Worm (Caenorhabditis elegans): ENCODE measurements around the gene C45H4.18.
A peak's percentile ranks its signal among the peaks of the same experiment; 100 is the strongest.
"Not testable (repeated sequence)": the region's sequence is repeated elsewhere in the genome, so short reads cannot be mapped to it uniquely, and the experiment has no call there.

Gene C45H4.18

DNA sequence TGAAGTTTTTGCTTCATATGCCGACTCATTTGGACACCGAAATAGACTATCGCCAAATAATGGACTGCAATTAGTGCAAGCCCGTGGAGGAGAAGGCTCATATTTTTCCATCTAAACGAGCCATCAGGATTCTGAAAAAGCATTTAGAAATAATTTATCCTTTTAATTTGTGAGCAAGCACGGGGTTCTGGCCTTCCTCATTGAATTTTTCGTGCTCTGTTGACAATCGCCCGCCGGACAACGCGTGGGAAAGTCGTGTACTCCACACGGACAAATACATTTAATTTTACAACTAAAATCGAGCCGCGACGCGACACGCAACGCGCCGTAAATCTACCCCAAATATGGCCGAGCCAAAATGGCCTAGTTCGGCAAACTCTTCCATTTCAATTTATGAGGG, 30.9 kb upstream of the C45H4.18 start, which contains the start of gene F22F7.12:
Gene F22F7.12, minus strand, starts transcription at position 101 of the 400 bp plus-strand sequence.
- not testable (repeated sequence) for TF ChIP-seq efl-3 (GFP tag; optimal IDR thresholded peaks at IDR 0.05); nhr-84 (tag; optimal IDR thresholded peaks at IDR 0.05); lin-39 (tag; optimal IDR thresholded peaks at IDR 0.05)

DNA sequence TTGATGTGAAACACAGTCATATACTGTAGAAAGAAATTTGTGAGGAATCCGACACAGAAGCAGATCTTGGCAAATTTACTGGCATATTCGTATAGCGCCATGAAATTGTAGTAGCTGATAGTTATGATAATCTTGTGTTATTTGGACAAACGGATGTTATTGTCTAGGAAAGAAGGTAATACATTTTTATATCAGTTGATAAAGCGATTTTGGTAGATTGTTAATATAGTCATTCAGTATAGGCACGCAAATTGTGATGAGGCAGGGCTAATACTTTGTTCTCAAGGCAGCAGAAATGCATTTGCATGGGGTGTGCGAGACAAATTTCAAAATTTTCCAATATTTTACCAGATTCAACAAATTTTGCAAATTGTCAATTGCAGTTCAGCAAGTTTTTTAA, 29.3 kb upstream of the C45H4.18 start, which contains the start of gene str-52:
Gene str-52, minus strand, starts transcription at position 101 of the 400 bp plus-strand sequence.
- TF ChIP-seq nhr-90 (tag; optimal IDR thresholded peaks at IDR 0.05; ENCODE audit: poor library complexity) (no peak), efl-1 (optimal IDR thresholded peaks at IDR 0.05) (no peak), efl-1 (GFP tag; optimal IDR thresholded peaks at IDR 0.05 in 1 of 2) (peak in 1 of 2 experiments; percentile 28)

DNA sequence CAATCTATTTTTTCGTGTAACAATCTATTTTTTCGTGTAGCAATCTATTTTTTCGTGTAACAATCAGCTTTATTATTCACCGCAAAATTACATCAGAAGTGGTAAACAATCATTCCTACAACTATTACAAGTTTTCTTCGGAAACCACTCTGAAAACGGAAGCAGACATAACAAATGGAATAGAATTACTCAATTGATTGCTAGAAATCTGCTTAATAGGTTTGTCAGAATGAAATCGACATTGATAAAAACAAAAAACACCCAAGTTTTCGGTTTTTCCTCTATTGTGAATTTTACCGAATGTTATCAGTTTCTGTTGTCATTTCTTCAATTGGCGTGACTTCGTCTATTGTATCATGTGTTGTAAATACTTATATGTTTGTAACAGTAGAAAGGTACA, 28.5 kb upstream of the C45H4.18 start, which contains the start of gene srbc-20:
Gene srbc-20, plus strand, starts transcription at position 301 of the 400 bp plus-strand sequence.
- no peak for TF ChIP-seq mab-9 (GFP tag; IDR thresholded peaks at IDR 0.05)
- peak in 1 of 6 experiments; percentile 3 for TF ChIP-seq elt-3 (tag; optimal IDR thresholded peaks at IDR 0.05)

DNA sequence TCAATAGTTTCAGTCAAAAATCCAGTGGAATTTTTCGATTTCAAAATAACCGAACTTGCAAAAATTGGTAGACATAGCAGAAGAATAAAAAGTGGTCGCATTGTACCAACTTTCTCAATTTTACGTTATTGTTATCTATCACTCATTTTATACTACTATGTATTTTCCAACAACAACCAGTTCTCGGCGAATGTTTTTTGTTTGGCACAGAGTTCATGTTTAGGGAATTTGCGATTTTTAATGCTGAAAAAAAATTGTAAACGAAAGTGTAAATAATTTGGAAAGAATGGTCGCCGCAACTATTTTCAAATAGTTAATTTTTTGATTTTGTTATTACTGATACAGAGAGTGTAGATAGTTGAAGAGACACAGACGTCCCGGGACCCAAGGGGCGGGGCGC, 25.9 kb upstream of the C45H4.18 start, which contains the start of gene C45H4.21:
Gene C45H4.21, minus strand, starts transcription at position 101 of the 400 bp plus-strand sequence.
- TF ChIP-seq efl-1 (optimal IDR thresholded peaks at IDR 0.05) (no peak), efl-1 (GFP tag; optimal IDR thresholded peaks at IDR 0.05 in 1 of 2) (peak in 1 of 2 experiments; percentile 39), nhr-237 (tag; optimal IDR thresholded peaks at IDR 0.05) (no peak)

DNA sequence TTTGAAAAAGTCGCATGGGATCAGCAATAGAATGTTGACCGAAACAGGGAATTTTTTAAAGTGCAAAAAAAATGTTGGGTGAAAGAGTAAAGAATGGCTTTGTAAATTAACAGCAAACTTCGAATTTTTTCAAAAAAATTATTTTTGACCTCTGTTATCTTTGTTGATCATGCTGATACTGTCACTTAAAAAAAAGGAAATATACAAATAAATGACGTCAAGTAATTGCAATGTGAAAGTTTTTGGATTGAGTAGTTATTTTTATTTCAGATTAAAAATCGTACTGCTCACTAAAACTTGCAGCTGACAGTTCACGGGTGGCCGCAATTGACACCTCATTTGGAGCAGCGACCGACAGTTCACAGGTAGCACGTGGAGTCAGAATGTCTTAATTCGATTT, 24.5 kb upstream of the C45H4.18 start, which contains the start of gene C45H4.13:
Gene C45H4.13, minus strand, starts transcription at position 101 of the 400 bp plus-strand sequence.
- TF ChIP-seq hlh-4 (tag; optimal IDR thresholded peaks at IDR 0.05) = no peak

DNA sequence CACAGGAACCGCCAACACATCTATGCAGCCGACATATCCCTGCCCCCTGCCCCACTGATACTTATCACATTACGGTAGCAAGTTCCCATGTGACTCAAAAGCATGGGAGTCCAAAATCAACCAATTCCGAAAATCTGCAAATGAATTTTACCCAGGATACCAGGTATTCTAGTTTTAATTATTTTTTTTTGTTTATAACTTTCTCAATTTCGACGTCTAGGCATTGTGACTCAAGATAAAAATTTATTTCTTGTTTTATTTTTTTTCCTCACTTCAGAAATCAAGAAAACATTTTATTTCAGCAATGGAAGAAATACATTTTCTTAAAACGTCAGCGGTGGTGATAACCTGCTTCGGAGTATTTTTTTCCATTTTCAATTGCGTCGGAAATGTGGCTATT, 23.9 kb upstream of the C45H4.18 start, which contains the start of gene srbc-24:
Gene srbc-24, plus strand, starts transcription at position 301 of the 400 bp plus-strand sequence.
- TF ChIP-seq efl-1 (optimal IDR thresholded peaks at IDR 0.05) (no peak), efl-1 (GFP tag; optimal IDR thresholded peaks at IDR 0.05 in 1 of 2) (no peak), nhr-77 (tag; optimal IDR thresholded peaks at IDR 0.05) (no peak), alr-1 (tag; optimal IDR thresholded peaks at IDR 0.05; ENCODE audit: borderline replicate concordance) (no peak), ama-1 (optimal IDR thresholded peaks at IDR 0.05) (no peak), dsc-1 (tag; optimal IDR thresholded peaks at IDR 0.05) (no peak), nhr-84 (tag; optimal IDR thresholded peaks at IDR 0.05) (no peak), zip-4 (GFP tag; optimal IDR thresholded peaks at IDR 0.05) (no peak), unc-130 (tag; optimal IDR thresholded peaks at IDR 0.05) (no peak), unc-98 (GFP tag; IDR thresholded peaks at IDR 0.05) (no peak), C16A3.4 (tag; optimal IDR thresholded peaks at IDR 0.05) (no peak)

DNA sequence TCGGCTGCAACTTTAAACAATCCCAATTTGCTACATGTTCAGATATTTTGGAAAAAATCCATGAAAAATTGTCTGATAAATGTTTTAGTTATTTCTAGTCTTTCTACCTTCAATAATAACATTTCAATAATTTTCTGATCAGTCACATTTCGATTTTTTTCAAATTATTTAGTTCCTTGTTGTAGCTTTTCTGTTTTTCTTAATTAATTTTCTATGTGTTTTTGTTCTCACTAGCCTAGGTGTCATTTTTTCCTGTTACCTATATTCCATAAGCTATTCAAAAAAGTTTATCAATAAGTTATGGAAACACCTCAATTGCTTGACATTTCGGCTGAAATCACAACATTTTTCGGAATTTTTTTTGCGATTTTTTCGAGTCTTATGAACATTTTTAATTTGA, 22.1 kb upstream of the C45H4.18 start, which contains the start of gene srbc-23:
Gene srbc-23, plus strand, starts transcription at position 301 of the 400 bp plus-strand sequence.
- no peak for TF ChIP-seq lin-39 (tag; optimal IDR thresholded peaks at IDR 0.05)
- no peak for TF ChIP-seq zip-4 (GFP tag; optimal IDR thresholded peaks at IDR 0.05)

DNA sequence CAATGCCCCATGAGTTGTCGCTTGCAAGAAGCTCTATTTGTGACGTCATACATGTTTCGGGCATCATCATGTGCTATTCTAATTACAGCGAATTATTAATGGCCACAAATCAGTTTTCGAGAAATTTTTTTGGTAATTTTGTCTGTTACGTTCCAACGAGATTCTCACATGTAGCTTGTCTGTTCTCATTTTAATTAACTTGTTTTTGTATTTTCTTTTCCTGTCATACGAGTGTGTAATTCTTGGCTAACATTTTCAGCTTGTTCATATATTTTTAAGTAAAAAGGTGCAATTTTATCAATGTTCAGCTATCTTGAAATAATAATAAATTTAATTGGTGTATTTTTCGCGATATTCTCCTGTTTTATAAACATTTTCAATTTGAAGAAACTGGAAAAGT, 20.1 kb upstream of the C45H4.18 start, which contains the start of gene srbc-21:
Gene srbc-21, plus strand, starts transcription at position 301 of the 400 bp plus-strand sequence.
- no peak for TF ChIP-seq efl-1 (optimal IDR thresholded peaks at IDR 0.05)
- peak in 1 of 2 experiments; percentile 12 for TF ChIP-seq efl-1 (GFP tag; optimal IDR thresholded peaks at IDR 0.05 in 1 of 2)
- TF ChIP-seq fkh-10 (GFP tag; optimal IDR thresholded peaks at IDR 0.05) = no peak

DNA sequence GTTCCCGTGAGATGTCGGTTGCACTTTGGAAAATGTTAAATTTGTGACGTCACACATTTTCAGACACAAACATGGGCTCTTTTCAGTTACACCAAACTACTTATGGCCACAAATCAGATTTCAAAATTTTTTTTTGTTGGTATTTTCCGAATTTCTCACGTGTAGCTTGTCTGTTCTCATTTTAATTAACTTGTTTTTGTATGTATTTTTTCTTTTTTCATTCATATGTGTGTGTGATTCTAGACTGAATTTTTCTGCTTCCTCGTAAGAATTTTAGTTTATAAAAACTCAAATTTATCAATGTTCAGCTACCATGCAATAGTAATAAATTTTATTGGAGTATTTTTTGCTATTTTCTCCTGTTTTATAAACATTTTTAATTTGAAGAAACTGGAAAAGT, 18.5 kb upstream of the C45H4.18 start, which contains the start of gene srbc-22:
Gene srbc-22, plus strand, starts transcription at position 301 of the 400 bp plus-strand sequence.
- TF ChIP-seq F16B12.6 (tag; optimal IDR thresholded peaks at IDR 0.05) (no peak), nhr-19 (GFP tag; conservative IDR thresholded peaks at IDR 0.05) (no peak), sox-4 (tag; optimal IDR thresholded peaks at IDR 0.05) (no peak), hpl-2 (GFP tag; optimal IDR thresholded peaks at IDR 0.05) (no peak), mep-1 (tag; optimal IDR thresholded peaks at IDR 0.05) (no peak), unc-98 (GFP tag; IDR thresholded peaks at IDR 0.05) (no peak), nhr-84 (tag; optimal IDR thresholded peaks at IDR 0.05) (no peak), lin-35 (GFP tag; optimal IDR thresholded peaks at IDR 0.05) (no peak), pag-3 (tag; optimal IDR thresholded peaks at IDR 0.05; ENCODE audit: borderline replicate concordance, insufficient read depth) (no peak), mab-9 (GFP tag; IDR thresholded peaks at IDR 0.05) (no peak), nhr-76 (tag; optimal IDR thresholded peaks at IDR 0.05) (no peak), ceh-8 (GFP tag; optimal IDR thresholded peaks at IDR 0.05) (no peak), hlh-17 (GFP tag; optimal IDR thresholded peaks at IDR 0.05; ENCODE audit: borderline replicate concordance) (no peak), efl-1 (optimal IDR thresholded peaks at IDR 0.05) (no peak), efl-1 (GFP tag; optimal IDR thresholded peaks at IDR 0.05 in 1 of 2) (no peak), ztf-11 (tag; optimal IDR thresholded peaks at IDR 0.05) (no peak)
